Worm (Caenorhabditis elegans): Measurements from ENCODE around the gene ostf-4.

ce11 chrIII:10354591-10354990, 36.2 kb upstream of the ostf-4 start:
- TF ChIP-seq pha-4 (tag; optimal IDR thresholded peaks at IDR 0.05), result no peak
- no peak for TF ChIP-seq npax-4 (tag; optimal IDR thresholded peaks at IDR 0.05)
- no peak for TF ChIP-seq fkh-10 (GFP tag; optimal IDR thresholded peaks at IDR 0.05)
- TF ChIP-seq ceh-18 (tag; optimal IDR thresholded peaks at IDR 0.05), result no peak
- TF ChIP-seq K09A11.1 (tag; optimal IDR thresholded peaks at IDR 0.05; ENCODE audit: insufficient read depth), result no peak
- no peak for TF ChIP-seq nhr-11 (tag; optimal IDR thresholded peaks at IDR 0.05)
- TF ChIP-seq madf-2 (tag; optimal IDR thresholded peaks at IDR 0.05), result no peak
- no peak for TF ChIP-seq lin-11 (tag; optimal IDR thresholded peaks at IDR 0.05)
- TF ChIP-seq pqm-1 (tag; optimal IDR thresholded peaks at IDR 0.05), result no peak
- no peak for TF ChIP-seq ama-1 (optimal IDR thresholded peaks at IDR 0.05)
- TF ChIP-seq ceh-31 (tag; optimal IDR thresholded peaks at IDR 0.05), result no peak
- no peak for TF ChIP-seq sox-2 (GFP tag; IDR thresholded peaks at IDR 0.05)

Measured in whole organism, late embryonic.